Fruit fly (Drosophila melanogaster): ENCODE data around the gene CG11590.

dm6 chrX:14193013-14193412, 7.0 kb upstream of the CG11590 start, which contains the start of gene yl:
- TF ChIP-seq CTCF (optimal IDR thresholded peaks at IDR 0.05), result no peak
- no peak for TF ChIP-seq CG8478 (optimal IDR thresholded peaks at IDR 0.05)

All from S2 (cell line).